Fruit fly (Drosophila melanogaster) whole organism, embryonic: ENCODE data around the gene scramb2.

Experiments used
- Atf3 ChIP-seq: fragments of 200-800 bp; sonication (Bioruptor generic); optimal IDR thresholded peaks from 3 replicates; lab custom pipeline; 2016; ENCODE audit warnings: missing biosample characterization, missing genetic modification characterization
- Bdp1 ChIP-seq: fragments of 200-800 bp; sonication (Bioruptor generic); optimal IDR thresholded peaks from 3 replicates; lab custom pipeline; 2016; ENCODE audit warnings: missing biosample characterization, missing genetic modification characterization
- Bteb2 ChIP-seq: fragments of 200-800 bp; sonication (Bioruptor generic); optimal IDR thresholded peaks from 2 replicates; lab custom pipeline; 2016; ENCODE audit warnings: missing biosample characterization, missing genetic modification characterization
- CG10565 ChIP-seq: fragments of 200-800 bp; sonication (Bioruptor generic); optimal IDR thresholded peaks from 3 replicates; lab custom pipeline; 2016; ENCODE audit warnings: missing biosample characterization, mild to moderate bottlenecking, missing genetic modification characterization
- CG11695 ChIP-seq: fragments of 200-800 bp; sonication (Bioruptor generic); IDR thresholded peaks from 3 replicates; pipeline ENCODE4 v1.3.6; 2022; ENCODE audit warnings: missing biosample characterization, missing genetic modification characterization
- CG13775 ChIP-seq: fragments of 200-800 bp; sonication (Bioruptor generic); optimal IDR thresholded peaks from 3 replicates; lab custom pipeline; 2017; ENCODE audit warnings: missing biosample characterization, mild to moderate bottlenecking, missing genetic modification characterization
- CG15479 ChIP-seq: fragments of 200-800 bp; sonication (Bioruptor generic); optimal IDR thresholded peaks from 3 replicates; lab custom pipeline; 2019; ENCODE audit warnings: missing biosample characterization, mild to moderate bottlenecking, missing genetic modification characterization, moderate library complexity
- CG15601 ChIP-seq: fragments of 200-800 bp; sonication (Bioruptor generic); optimal IDR thresholded peaks from 3 replicates; lab custom pipeline; 2019; ENCODE audit warnings: missing biosample characterization, mild to moderate bottlenecking, missing genetic modification characterization, moderate library complexity
- CG16813 ChIP-seq: fragments of 200-800 bp; sonication (Bioruptor generic); IDR thresholded peaks from 3 replicates; pipeline ENCODE4 v1.3.6; 2022; ENCODE audit warnings: missing biosample characterization, missing genetic modification characterization; ENCODE audit not compliant: partially characterized antibody
- CG17328 ChIP-seq: fragments of 200-800 bp; sonication (Bioruptor generic); IDR thresholded peaks from 2 replicates; pipeline ENCODE4 v1.3.6; 2022; ENCODE audit warnings: missing biosample characterization, missing genetic modification characterization
- CG1792 ChIP-seq: fragments of 200-800 bp; sonication (Bioruptor generic); optimal IDR thresholded peaks from 2 replicates; lab custom pipeline; 2016; ENCODE audit warnings: missing biosample characterization, missing genetic modification characterization
- CG2129 ChIP-seq: fragments of 200-800 bp; sonication (Bioruptor generic); IDR thresholded peaks from 2 replicates; pipeline ENCODE4 v1.3.6; 2022; ENCODE audit warnings: missing biosample characterization, missing genetic modification characterization; ENCODE audit not compliant: partially characterized antibody
- CG2202 ChIP-seq: fragments of 200-800 bp; sonication (Bioruptor generic); optimal IDR thresholded peaks from 2 replicates; lab custom pipeline; 2018; ENCODE audit warnings: missing biosample characterization, mild to moderate bottlenecking, missing genetic modification characterization
- CG2889 ChIP-seq: fragments of 200-800 bp; sonication (Bioruptor generic); IDR thresholded peaks from 3 replicates; pipeline ENCODE4 v1.3.6; 2022; ENCODE audit warnings: missing biosample characterization, missing genetic modification characterization
- CG31388 ChIP-seq: fragments of 200-800 bp; sonication (Bioruptor generic); optimal IDR thresholded peaks from 2 replicates; lab custom pipeline; 2016; ENCODE audit warnings: missing biosample characterization, missing genetic modification characterization
- CG32532 ChIP-seq: fragments of 200-800 bp; sonication (Bioruptor generic); IDR thresholded peaks from 2 replicates; pipeline ENCODE4 v1.3.6; 2022; ENCODE audit warnings: missing biosample characterization, missing genetic modification characterization
- CG3407 ChIP-seq: fragments of 200-800 bp; sonication (Bioruptor generic); optimal IDR thresholded peaks from 2 replicates; lab custom pipeline; 2018; ENCODE audit warnings: missing biosample characterization, mild to moderate bottlenecking, missing genetic modification characterization
- CG4404 ChIP-seq: fragments of 200-800 bp; sonication (Bioruptor generic); IDR thresholded peaks from 2 replicates; pipeline ENCODE4 v1.3.6; 2022; ENCODE audit warnings: missing biosample characterization, missing genetic modification characterization
- CG8388 ChIP-seq: fragments of 200-800 bp; sonication (Bioruptor generic); optimal IDR thresholded peaks from 2 replicates; lab custom pipeline; 2019; ENCODE audit warnings: missing biosample characterization, mild to moderate bottlenecking, missing genetic modification characterization, moderate library complexity
- CG9932 ChIP-seq: fragments of 200-800 bp; sonication (Bioruptor generic); IDR thresholded peaks from 2 replicates; pipeline ENCODE4 v1.3.6; 2022; ENCODE audit warnings: missing biosample characterization, missing genetic modification characterization
- CkIIα-i1 ChIP-seq: fragments of 200-800 bp; sonication (Bioruptor generic); IDR thresholded peaks from 2 replicates; pipeline ENCODE4 v1.3.6; 2022; ENCODE audit warnings: missing biosample characterization, missing genetic modification characterization
- GATAe ChIP-seq: fragments of 200-800 bp; sonication (Bioruptor generic); conservative IDR thresholded peaks from 2 replicates; pipeline ENCODE4 v1.3.6; 2022; ENCODE audit warnings: missing biosample characterization, missing genetic modification characterization
- Gsc ChIP-seq: fragments of 200-800 bp; sonication (Bioruptor generic); IDR thresholded peaks from 2 replicates; pipeline ENCODE4 v1.3.6; 2022; ENCODE audit warnings: missing biosample characterization, missing genetic modification characterization
- H15 ChIP-seq: fragments of 200-800 bp; sonication (Bioruptor generic); IDR thresholded peaks from 3 replicates; pipeline ENCODE4 v1.3.6; 2022; ENCODE audit warnings: missing biosample characterization, missing genetic modification characterization
- Meics ChIP-seq: fragments of 200-800 bp; sonication (Bioruptor generic); optimal IDR thresholded peaks from 2 replicates; lab custom pipeline; 2017; ENCODE audit warnings: missing biosample characterization, mild to moderate bottlenecking, missing genetic modification characterization
- Oli ChIP-seq: fragments of 200-800 bp; sonication (Bioruptor generic); optimal IDR thresholded peaks from 2 replicates; lab custom pipeline; 2018; ENCODE audit warnings: missing biosample characterization, mild to moderate bottlenecking, missing genetic modification characterization, moderate library complexity
- Pdp1 ChIP-seq, 2 experiments: fragments of 200-800 bp; sonication (Bioruptor generic); optimal IDR thresholded peaks; 3 replicates each; lab custom pipeline; 2016; ENCODE audit warnings: missing biosample characterization in 2 of 2, missing genetic modification characterization in 2 of 2, mild to moderate bottlenecking in 1 of 2, moderate library complexity in 1 of 2
- Ptx1 ChIP-seq: fragments of 200-800 bp; sonication (Bioruptor generic); IDR thresholded peaks from 2 replicates; pipeline ENCODE4 v1.3.6; 2022; ENCODE audit warnings: missing biosample characterization, missing genetic modification characterization
- Rfx ChIP-seq: fragments of 200-800 bp; sonication (Bioruptor generic); IDR thresholded peaks from 2 replicates; pipeline ENCODE4 v1.3.6; 2022; ENCODE audit warnings: missing biosample characterization, missing genetic modification characterization
- Sin3A ChIP-seq: fragments of >200 bp; optimal IDR thresholded peaks from 2 replicates; lab custom pipeline; 2018
- Sry-β ChIP-seq: fragments of 200-800 bp; sonication (Bioruptor generic); optimal IDR thresholded peaks from 2 replicates; lab custom pipeline; 2018; ENCODE audit warnings: missing biosample characterization, mild to moderate bottlenecking, missing genetic modification characterization, moderate library complexity
- Xbp1 ChIP-seq: fragments of 200-800 bp; sonication (Bioruptor generic); optimal IDR thresholded peaks from 3 replicates; lab custom pipeline; 2016; ENCODE audit warnings: missing biosample characterization, mild to moderate bottlenecking, missing genetic modification characterization
- ab ChIP-seq: fragments of 200-800 bp; sonication (Bioruptor generic); optimal IDR thresholded peaks from 2 replicates; lab custom pipeline; 2016; ENCODE audit warnings: missing biosample characterization, missing genetic modification characterization
- btn ChIP-seq: fragments of 200-800 bp; sonication (Bioruptor generic); optimal IDR thresholded peaks from 2 replicates; lab custom pipeline; 2016; ENCODE audit warnings: missing biosample characterization, missing genetic modification characterization
- corto ChIP-seq: fragments of 200-800 bp; sonication (Bioruptor generic); optimal IDR thresholded peaks from 2 replicates; lab custom pipeline; 2016; ENCODE audit warnings: missing biosample characterization, mild to moderate bottlenecking, missing genetic modification characterization, moderate library complexity
- esg ChIP-seq: fragments of 200-800 bp; sonication (Bioruptor generic); conservative IDR thresholded peaks from 2 replicates; pipeline ENCODE4 v1.3.6; 2022; ENCODE audit warnings: missing biosample characterization, missing genetic modification characterization
- fd102C ChIP-seq: fragments of 200-800 bp; sonication (Bioruptor generic); optimal IDR thresholded peaks from 2 replicates; lab custom pipeline; 2018; ENCODE audit warnings: missing biosample characterization, mild to moderate bottlenecking, missing genetic modification characterization, moderate library complexity
- gcm ChIP-seq: fragments of 200-800 bp; sonication (Bioruptor generic); optimal IDR thresholded peaks from 2 replicates; lab custom pipeline; 2019; ENCODE audit warnings: missing biosample characterization, mild to moderate bottlenecking, missing genetic modification characterization, moderate library complexity
- gro ChIP-seq: fragments of 200-800 bp; sonication (Bioruptor generic); optimal IDR thresholded peaks from 2 replicates; lab custom pipeline; 2016; ENCODE audit warnings: missing biosample characterization, missing genetic modification characterization
- hbn ChIP-seq: fragments of 200-800 bp; sonication (Bioruptor generic); IDR thresholded peaks from 2 replicates; pipeline ENCODE4 v1.3.6; 2022; ENCODE audit warnings: missing biosample characterization, missing genetic modification characterization; ENCODE audit not compliant: partially characterized antibody
- ind ChIP-seq: fragments of 200-800 bp; sonication (Bioruptor generic); optimal IDR thresholded peaks from 3 replicates; lab custom pipeline; 2016; ENCODE audit warnings: missing biosample characterization, missing genetic modification characterization
- peb ChIP-seq: fragments of 200-800 bp; sonication (Bioruptor generic); IDR thresholded peaks from 2 replicates; pipeline ENCODE4 v1.3.6; 2022; ENCODE audit warnings: missing biosample characterization, missing genetic modification characterization
- pros ChIP-seq: fragments of 200-800 bp; sonication (Bioruptor generic); optimal IDR thresholded peaks from 3 replicates; lab custom pipeline; 2019; ENCODE audit warnings: missing biosample characterization, mild to moderate bottlenecking, missing genetic modification characterization, moderate library complexity
- pum ChIP-seq: fragments of 200-800 bp; sonication (Bioruptor generic); optimal IDR thresholded peaks from 2 replicates; lab custom pipeline; 2016; ENCODE audit warnings: missing biosample characterization, missing genetic modification characterization
- repo ChIP-seq: fragments of 200-800 bp; sonication (Bioruptor generic); optimal IDR thresholded peaks from 2 replicates; lab custom pipeline; 2016; ENCODE audit warnings: missing biosample characterization, missing genetic modification characterization
- sqz ChIP-seq: fragments of 200-800 bp; sonication (Bioruptor generic); optimal IDR thresholded peaks from 3 replicates; lab custom pipeline; 2018; ENCODE audit warnings: missing biosample characterization, mild to moderate bottlenecking, missing genetic modification characterization
- tin ChIP-seq: fragments of 200-800 bp; sonication (Bioruptor generic); optimal IDR thresholded peaks from 3 replicates; lab custom pipeline; 2016; ENCODE audit warnings: missing biosample characterization, missing genetic modification characterization
- zfh2 ChIP-seq: fragments of 200-800 bp; sonication (Bioruptor generic); optimal IDR thresholded peaks from 2 replicates; lab custom pipeline; 2016; ENCODE audit warnings: missing biosample characterization, missing genetic modification characterization

The scramb2 gene

dm6 chr3L:3046325-3047156 is at the start of gene scramb2, which contains the start of gene Sk2 (continued):
- TF ChIP-seq peb (GFP tag; lab: Robert Waterston, UW) (peak; percentile 84), ind (GFP tag; lab: Kevin White, UChicago) (peak; percentile 94), Atf3 (peak; percentile 82), CG3407 (peak; percentile 87), hbn (GFP tag; lab: Robert Waterston, UW) (no peak), Meics (GFP tag; lab: Kevin White, UChicago) (peak; percentile 96), H15 (GFP tag; lab: Robert Waterston, UW) (peak; percentile 89), CG11695 (GFP tag; lab: Robert Waterston, UW) (peak; percentile 97), Gsc (GFP tag; lab: Robert Waterston, UW) (peak; percentile 78), CG15601 (peak; percentile 88), CG9932 (peak; percentile 90), btn (GFP tag; lab: Kevin White, UChicago) (peak; percentile 77), CG31388 (GFP tag; lab: Kevin White, UChicago) (peak; percentile 80), Pdp1 (GFP tag; optimal IDR thresholded peaks at IDR 0.05; lab: Kevin White, UChicago) (peak; percentile 83 to 86), Bdp1 (GFP tag; lab: Kevin White, UChicago) (peak; percentile 75), CG2129 (no peak), repo (GFP tag; lab: Kevin White, UChicago) (peak; percentile 80), Sry-β (GFP tag; lab: Kevin White, UChicago) (peak; percentile 46), CkIIα-i1 (GFP tag; lab: Robert Waterston, UW) (peak; percentile 77), zfh2 (GFP tag; lab: Kevin White, UChicago) (peak; percentile 79), tin (peak; percentile 95), Bteb2 (GFP tag; lab: Kevin White, UChicago) (peak; percentile 73), Rfx (GFP tag; lab: Robert Waterston, UW) (peak; percentile 96), CG32532 (GFP tag; lab: Robert Waterston, UW) (peak; percentile 96), CG13775 (peak; percentile 90), pros (GFP tag; lab: Kevin White, UChicago) (peak; percentile 71), ab (GFP tag; lab: Kevin White, UChicago) (peak; percentile 71), sqz (GFP tag; lab: Kevin White, UChicago) (peak; percentile 95), CG15479 (GFP tag; lab: Kevin White, UChicago) (no peak), Oli (tag; lab: Kevin White, UChicago) (peak; percentile 95), Ptx1 (GFP tag; lab: Robert Waterston, UW) (peak; percentile 92), gro (GFP tag; lab: Kevin White, UChicago) (peak; percentile 89), Sin3A (lab: Kevin White, UChicago) (peak; percentile 95), fd102C (GFP tag; lab: Kevin White, UChicago) (peak; percentile 80), CG4404 (GFP tag; lab: Robert Waterston, UW) (peak; percentile 82), GATAe (peak; percentile 79), CG1792 (GFP tag; lab: Kevin White, UChicago) (peak; percentile 81), CG2202 (tag; lab: Kevin White, UChicago) (peak; percentile 87), Xbp1 (GFP tag; lab: Kevin White, UChicago) (peak; percentile 95), gcm (GFP tag; lab: Kevin White, UChicago) (peak; percentile 94), CG17328 (GFP tag; lab: Robert Waterston, UW) (peak; percentile 95), CG10565 (GFP tag; lab: Kevin White, UChicago) (peak; percentile 69), pum (GFP tag; lab: Kevin White, UChicago) (peak; percentile 67), CG16813 (GFP tag; lab: Robert Waterston, UW) (no peak), esg (peak; percentile 92), CG8388 (GFP tag; lab: Kevin White, UChicago) (peak; percentile 94), corto (GFP tag; lab: Kevin White, UChicago) (peak; percentile 42), CG2889 (peak; percentile 87; the same call in 2 of the 3 replicates)
